Fruit fly (Drosophila melanogaster): Measurements from ENCODE around the gene sov.

The sov gene

dm6 chrX:6746221-6746620 is 9.9 kb upstream of the sov start (continued):
- TF ChIP-seq CG6854 (GFP tag; optimal IDR thresholded peaks at IDR 0.05), result no peak
- TF ChIP-seq Hr4 (GFP tag; optimal IDR thresholded peaks at IDR 0.05), result no peak
- TF ChIP-seq svp (GFP tag), result no peak
- no peak for TF ChIP-seq CG32006 (GFP tag; optimal IDR thresholded peaks at IDR 0.05)
- peak; percentile 15 for TF ChIP-seq net (GFP tag; optimal IDR thresholded peaks at IDR 0.05)
- peak; percentile 11 for TF ChIP-seq CG1621 (tag; optimal IDR thresholded peaks at IDR 0.05)
- no peak for TF ChIP-seq CG11762 (GFP tag; optimal IDR thresholded peaks at IDR 0.05; ENCODE audit: insufficient read depth)
- no peak for TF ChIP-seq CG3919 (GFP tag; optimal IDR thresholded peaks at IDR 0.05)
- peak; percentile 51 for TF ChIP-seq CG3032 (tag; optimal IDR thresholded peaks at IDR 0.05)
- TF ChIP-seq CG8119 (GFP tag; IDR thresholded peaks at IDR 0.05), result no peak
- TF ChIP-seq Sox15 (GFP tag; optimal IDR thresholded peaks at IDR 0.05), result no peak
- peak; percentile 12 for TF ChIP-seq CG6792 (GFP tag; optimal IDR thresholded peaks at IDR 0.05)
- no peak for TF ChIP-seq Eip75B (GFP tag; optimal IDR thresholded peaks at IDR 0.05)
- TF ChIP-seq OdsH (GFP tag; optimal IDR thresholded peaks at IDR 0.05), result peak; percentile 34
- TF ChIP-seq Lpt (GFP tag; optimal IDR thresholded peaks at IDR 0.05), result no peak
- TF ChIP-seq Met (GFP tag; optimal IDR thresholded peaks at IDR 0.05), result peak; percentile 20
- no peak for TF ChIP-seq CG6808 (GFP tag; optimal IDR thresholded peaks at IDR 0.05)
- no peak for TF ChIP-seq Eip93F (GFP tag; optimal IDR thresholded peaks at IDR 0.05)

DNA sequence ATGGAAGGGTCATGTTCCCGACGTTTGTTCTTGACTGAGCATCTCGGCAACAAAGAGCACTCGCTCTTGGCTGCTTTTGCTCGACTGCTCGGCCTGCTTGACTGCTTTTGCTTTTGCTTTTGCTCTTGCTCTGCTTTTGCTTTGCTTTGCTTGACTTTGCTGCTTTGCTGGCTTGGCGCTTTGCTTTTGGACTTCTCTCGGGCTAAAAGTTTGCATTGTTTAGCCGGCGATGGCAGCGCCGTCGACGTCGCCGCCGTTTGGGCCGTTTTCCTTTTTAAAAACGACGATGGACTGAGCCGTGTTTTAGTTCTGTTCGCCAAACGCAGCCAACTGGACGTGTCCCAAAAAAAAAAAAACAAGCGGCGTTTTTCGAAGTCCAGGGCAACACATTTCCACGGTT is 8.9 kb upstream of the sov start, which contains the start of gene CG14439:
CG14439 (plus strand) TSS at position 301 of the 400 bp plus-strand sequence.
- TF ChIP-seq spab (GFP tag; optimal IDR thresholded peaks at IDR 0.05), result no peak
- peak; percentile 27 for TF ChIP-seq Sox102F (GFP tag; optimal IDR thresholded peaks at IDR 0.05)
- peak; percentile 10 for TF ChIP-seq Eip78C (GFP tag)
- no peak for TF ChIP-seq CG32006 (GFP tag; optimal IDR thresholded peaks at IDR 0.05)
- no peak for TF ChIP-seq Gug (GFP tag; IDR thresholded peaks at IDR 0.05)
- TF ChIP-seq ss (GFP tag; optimal IDR thresholded peaks at IDR 0.05), result no peak
- no peak for TF ChIP-seq pdm3 (GFP tag; optimal IDR thresholded peaks at IDR 0.05)
- TF ChIP-seq fd85E (GFP tag; optimal IDR thresholded peaks at IDR 0.05), result no peak

- no peak for TF ChIP-seq Eip93F (GFP tag; optimal IDR thresholded peaks at IDR 0.05)
- no peak for TF ChIP-seq Ets21C (GFP tag; optimal IDR thresholded peaks at IDR 0.05)
- TF ChIP-seq Blimp-1 (GFP tag; optimal IDR thresholded peaks at IDR 0.05), result no peak
- no peak for TF ChIP-seq dsx (GFP tag; optimal IDR thresholded peaks at IDR 0.05; ENCODE audit: poor library complexity, severe bottlenecking)
- TF ChIP-seq pdm3 (GFP tag; optimal IDR thresholded peaks at IDR 0.05), result no peak
- TF ChIP-seq CG8119 (GFP tag; IDR thresholded peaks at IDR 0.05), result no peak
- no peak for TF ChIP-seq ss (GFP tag; optimal IDR thresholded peaks at IDR 0.05)
- TF ChIP-seq CG8319 (GFP tag; optimal IDR thresholded peaks at IDR 0.05), result no peak
- no peak for TF ChIP-seq CG4318 (GFP tag; optimal IDR thresholded peaks at IDR 0.05)
- no peak for TF ChIP-seq fkh (GFP tag; optimal IDR thresholded peaks at IDR 0.05)
- TF ChIP-seq svp (GFP tag), result no peak
- TF ChIP-seq Sox14 (GFP tag; optimal IDR thresholded peaks at IDR 0.05), result no peak
Measured at dm6 chrX:6751964-6752363, 4.2 kb upstream of the sov start.

DNA sequence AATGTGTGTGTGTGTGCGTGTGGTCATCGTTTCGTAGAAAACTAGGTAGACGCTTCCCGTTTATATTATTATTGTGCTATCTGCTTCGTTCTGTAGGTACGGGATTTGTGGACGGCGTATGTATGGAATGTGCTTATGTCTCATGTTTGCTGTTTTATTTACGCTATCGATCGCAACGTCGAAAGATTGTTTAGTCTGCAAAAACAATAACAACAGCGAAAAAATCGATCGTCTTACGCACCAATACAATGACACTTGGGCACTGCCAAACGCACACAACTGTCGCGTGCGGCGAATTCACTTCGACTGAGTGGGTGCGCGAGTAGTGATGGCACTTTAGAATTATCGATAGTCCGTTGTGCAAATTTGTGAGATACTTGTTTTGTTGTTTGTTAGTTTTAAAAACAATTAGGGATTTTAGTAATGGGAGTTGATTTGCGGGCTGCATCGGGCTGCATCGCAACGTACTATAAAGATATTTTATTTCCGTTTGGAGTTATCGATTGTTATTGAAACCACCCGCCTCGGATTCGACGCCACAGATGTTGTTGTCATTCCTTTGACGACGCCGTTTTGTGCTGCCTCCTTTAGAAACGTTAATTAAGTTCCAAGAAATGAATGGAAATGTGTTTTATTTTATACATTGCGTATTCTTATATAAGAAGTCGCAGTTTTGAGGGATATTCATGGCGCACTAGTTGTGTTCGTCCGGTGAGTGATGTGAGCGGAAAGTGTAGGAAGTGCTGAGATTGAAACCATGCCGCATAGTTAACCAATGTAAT is 3.3 kb downstream of the sov start:
- TF ChIP-seq svp (GFP tag), result peak; percentile 73
- no peak for TF ChIP-seq Smox (GFP tag; optimal IDR thresholded peaks at IDR 0.05)
- TF ChIP-seq esn (GFP tag; optimal IDR thresholded peaks at IDR 0.05), result peak; percentile 37
- TF ChIP-seq CG15336 (GFP tag; IDR thresholded peaks at IDR 0.05), result 0 out of 2 replicates have a peak, but pooled peaks have one; percentile 31

Data from whole organism, prepupa.